Worm (Caenorhabditis elegans): Measurements from ENCODE around the gene R07A4.2.

DNA sequence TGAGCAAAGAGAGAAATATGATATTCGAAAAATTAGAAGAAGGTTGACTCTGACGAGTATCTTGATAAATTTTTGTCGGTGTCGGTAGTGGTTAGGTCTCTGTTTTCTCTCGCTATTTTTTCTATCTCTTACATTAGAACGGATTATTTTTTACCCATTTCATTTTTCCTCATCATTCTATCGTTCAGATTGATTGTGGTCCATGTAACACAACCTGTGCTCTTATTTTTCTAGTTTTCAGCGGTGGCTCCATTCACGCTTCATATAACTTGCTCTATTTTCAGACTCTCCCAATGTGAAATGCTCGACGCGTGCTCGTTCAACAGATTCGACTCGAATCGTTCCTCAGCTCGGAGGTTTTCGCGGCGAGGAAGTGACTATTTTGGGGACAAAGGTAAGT lies 12.3 kb downstream of the R07A4.2 start, which contains the start of gene egl-36:
- no peak for TF ChIP-seq nhr-77 (tag; optimal IDR thresholded peaks at IDR 0.05)
- TF ChIP-seq aly-2 (tag; optimal IDR thresholded peaks at IDR 0.05): no peak
- no peak for TF ChIP-seq mbf-1 (tag; optimal IDR thresholded peaks at IDR 0.05)
- TF ChIP-seq nhr-23 (tag; optimal IDR thresholded peaks at IDR 0.05): no peak
- TF ChIP-seq Y55F3AM.14 (GFP tag; optimal IDR thresholded peaks at IDR 0.05): no peak
- no peak for TF ChIP-seq elt-1 (tag; optimal IDR thresholded peaks at IDR 0.05)

Measured in whole organism, L2 larva.